Worm (Caenorhabditis elegans) whole organism, L1 larva: ENCODE results near the gene F44F4.3.

Source experiments
- C04F5.9 ChIP-seq: sonication (generic microtip); optimal IDR thresholded peaks from 2 replicates; lab custom pipeline; 2016; ENCODE audit warnings: missing genetic modification characterization, missing compliant biosample characterization
- C16A3.4 ChIP-seq: fragments of 150-350 bp; optimal IDR thresholded peaks from 2 replicates; lab custom pipeline; 2014; ENCODE audit warnings: missing biosample characterization, missing genetic modification characterization
- aha-1 ChIP-seq: fragments of 150-350 bp; optimal IDR thresholded peaks from 2 replicates; lab custom pipeline; 2014; ENCODE audit warnings: missing biosample characterization, missing genetic modification characterization
- alr-1 ChIP-seq: fragments of 200-800 bp; sonication (Bioruptor generic); optimal IDR thresholded peaks from 2 replicates; lab custom pipeline; 2018; ENCODE audit warnings: borderline replicate concordance, mild to moderate bottlenecking, missing genetic modification characterization, missing compliant biosample characterization
- ceh-82 ChIP-seq, 3 experiments: fragments of 150-350 bp in 1 of 3; sonication (generic microtip) in 2 of 3; optimal IDR thresholded peaks; 2 replicates each; lab custom pipeline; 2014 to 2017; ENCODE audit warnings: missing biosample characterization in 3 of 3, missing genetic modification characterization in 3 of 3
- ceh-88 ChIP-seq: fragments of 200-800 bp; sonication (Bioruptor generic); IDR thresholded peaks from 2 replicates; pipeline ENCODE4 v1.3.6; 2022; ENCODE audit warnings: missing genetic modification characterization, missing compliant biosample characterization
- ceh-90 ChIP-seq: sonication (generic microtip); optimal IDR thresholded peaks from 2 replicates; lab custom pipeline; 2016; ENCODE audit warnings: missing genetic modification characterization, missing compliant biosample characterization
- ces-1 ChIP-seq: fragments of 150-350 bp; optimal IDR thresholded peaks from 2 replicates; lab custom pipeline; 2014; ENCODE audit warnings: missing biosample characterization, missing genetic modification reagents, missing genetic modification characterization
- dpl-1 ChIP-seq, 3 experiments: fragments of 150-350 bp in 2 of 3; sonication (generic microtip) in 1 of 3; optimal IDR thresholded peaks; 2 replicates each; lab custom pipeline; 2014 to 2017; ENCODE audit warnings: missing biosample characterization in 3 of 3, missing genetic modification characterization in 3 of 3, missing genetic modification reagents in 3 of 3
- dsc-1 ChIP-seq: sonication (generic microtip); optimal IDR thresholded peaks from 2 replicates; lab custom pipeline; 2016; ENCODE audit warnings: mild to moderate bottlenecking, missing genetic modification characterization, missing compliant biosample characterization
- efl-3 ChIP-seq: fragments of 200-800 bp; sonication (Bioruptor generic); optimal IDR thresholded peaks from 2 replicates; lab custom pipeline; 2018; ENCODE audit warnings: mild to moderate bottlenecking, missing genetic modification characterization, missing compliant biosample characterization
- elt-2 ChIP-seq: sonication (generic microtip); optimal IDR thresholded peaks from 2 replicates; lab custom pipeline; 2016; ENCODE audit warnings: missing genetic modification characterization, mild to moderate bottlenecking, inconsistent platforms, missing compliant biosample characterization, missing genetic modification reagents
- ets-5 ChIP-seq: fragments of 200-800 bp; sonication (Bioruptor generic); IDR thresholded peaks from 2 replicates; pipeline ENCODE4 v1.3.6; 2022; ENCODE audit warnings: missing genetic modification characterization, missing compliant biosample characterization
- fkh-4 ChIP-seq: sonication (generic microtip); optimal IDR thresholded peaks from 2 replicates; lab custom pipeline; 2016; ENCODE audit warnings: missing compliant biosample characterization, missing genetic modification characterization, borderline replicate concordance
- hlh-17 ChIP-seq: fragments of 200-800 bp; sonication (Bioruptor generic); optimal IDR thresholded peaks from 2 replicates; lab custom pipeline; 2018; ENCODE audit warnings: missing genetic modification characterization, mild to moderate bottlenecking, missing compliant biosample characterization, moderate library complexity, borderline replicate concordance
- jun-1 ChIP-seq: fragments of 150-350 bp; optimal IDR thresholded peaks from 2 replicates; lab custom pipeline; 2014; ENCODE audit warnings: missing biosample characterization, missing genetic modification reagents, missing genetic modification characterization
- lin-13 ChIP-seq: fragments of 150-350 bp; optimal IDR thresholded peaks from 2 replicates; lab custom pipeline; 2014; ENCODE audit warnings: missing biosample characterization, missing genetic modification reagents, missing genetic modification characterization
- lin-35 ChIP-seq, 2 experiments: fragments of 150-350 bp; optimal IDR thresholded peaks; 2 replicates each; lab custom pipeline; 2014; ENCODE audit warnings: missing biosample characterization in 2 of 2, missing genetic modification characterization in 2 of 2, missing genetic modification reagents in 2 of 2
- lin-39 ChIP-seq: fragments of 150-350 bp; optimal IDR thresholded peaks from 2 replicates; lab custom pipeline; 2014; ENCODE audit warnings: missing biosample characterization, missing genetic modification reagents, missing genetic modification characterization
- lir-3 ChIP-seq: sonication (generic microtip); optimal IDR thresholded peaks from 2 replicates; lab custom pipeline; 2016; ENCODE audit warnings: mild to moderate bottlenecking, missing genetic modification characterization, moderate library complexity, missing compliant biosample characterization; ENCODE audit not compliant: poor library complexity
- lsy-2 ChIP-seq, 2 experiments: fragments of 150-350 bp; optimal IDR thresholded peaks; 2 replicates each; lab custom pipeline; 2014; ENCODE audit warnings: missing biosample characterization in 2 of 2, missing genetic modification characterization in 2 of 2
- mab-9 ChIP-seq: fragments of 200-800 bp; sonication (Bioruptor generic); IDR thresholded peaks from 2 replicates; pipeline ENCODE4 v1.3.6; 2022; ENCODE audit warnings: missing genetic modification reagents, missing genetic modification characterization, missing compliant biosample characterization
- mef-2 ChIP-seq: fragments of 150-350 bp; optimal IDR thresholded peaks from 2 replicates; lab custom pipeline; 2014; ENCODE audit warnings: missing biosample characterization, missing genetic modification characterization
- nhr-19 ChIP-seq: fragments of 200-800 bp; sonication (Bioruptor generic); conservative IDR thresholded peaks from 2 replicates; pipeline ENCODE4 v1.3.6; 2022; ENCODE audit warnings: missing genetic modification characterization, missing compliant biosample characterization
- nhr-20 ChIP-seq: sonication (generic microtip); optimal IDR thresholded peaks from 2 replicates; lab custom pipeline; 2016; ENCODE audit warnings: mild to moderate bottlenecking, missing genetic modification characterization, missing compliant biosample characterization
- nhr-237 ChIP-seq: fragments of 150-350 bp; optimal IDR thresholded peaks from 2 replicates; lab custom pipeline; 2014; ENCODE audit warnings: missing biosample characterization, missing genetic modification characterization
- nhr-47 ChIP-seq: sonication (generic microtip); optimal IDR thresholded peaks from 2 replicates; lab custom pipeline; 2016; ENCODE audit warnings: mild to moderate bottlenecking, missing genetic modification characterization, moderate library complexity, missing compliant biosample characterization
- nhr-71 ChIP-seq: sonication (generic microtip); optimal IDR thresholded peaks from 2 replicates; lab custom pipeline; 2016; ENCODE audit warnings: mild to moderate bottlenecking, missing genetic modification characterization, moderate library complexity, missing compliant biosample characterization
- pag-3 ChIP-seq: sonication (generic microtip); optimal IDR thresholded peaks from 2 replicates; lab custom pipeline; 2017; ENCODE audit warnings: missing genetic modification characterization, mild to moderate bottlenecking, missing compliant biosample characterization, antibody characterized with exemption, borderline replicate concordance; ENCODE audit not compliant: insufficient read depth
- rnt-1 ChIP-seq: sonication (generic microtip); optimal IDR thresholded peaks from 2 replicates; lab custom pipeline; 2016; ENCODE audit warnings: mild to moderate bottlenecking, missing genetic modification characterization, moderate library complexity, missing compliant biosample characterization
- skn-1 ChIP-seq: fragments of 150-350 bp; optimal IDR thresholded peaks from 2 replicates; lab custom pipeline; 2014; ENCODE audit warnings: missing biosample characterization, missing genetic modification characterization
- sptf-1 ChIP-seq: fragments of 150-350 bp; optimal IDR thresholded peaks from 2 replicates; lab custom pipeline; 2014; ENCODE audit warnings: missing biosample characterization, missing genetic modification characterization
- tlp-1 ChIP-seq: fragments of 150-350 bp; optimal IDR thresholded peaks from 2 replicates; lab custom pipeline; 2014; ENCODE audit warnings: missing biosample characterization, missing genetic modification characterization
- unc-30 ChIP-seq: sonication (generic microtip); optimal IDR thresholded peaks from 2 replicates; lab custom pipeline; 2017; ENCODE audit warnings: missing biosample characterization, missing genetic modification characterization
- unc-62 ChIP-seq: fragments of 150-350 bp; optimal IDR thresholded peaks from 2 replicates; lab custom pipeline; 2014; ENCODE audit warnings: missing biosample characterization, missing genetic modification reagents, missing genetic modification characterization
- unc-98 ChIP-seq: fragments of 200-800 bp; sonication (Bioruptor generic); IDR thresholded peaks from 2 replicates; pipeline ENCODE4 v1.3.6; 2022; ENCODE audit warnings: missing genetic modification characterization, missing compliant biosample characterization
- zag-1 ChIP-seq: fragments of 150-350 bp; optimal IDR thresholded peaks from 2 replicates; lab custom pipeline; 2014; ENCODE audit warnings: missing biosample characterization, missing genetic modification characterization
- zip-4 ChIP-seq: fragments of 200-800 bp; sonication (Bioruptor generic); optimal IDR thresholded peaks from 2 replicates; lab custom pipeline; 2018; ENCODE audit warnings: mild to moderate bottlenecking, missing genetic modification characterization, moderate library complexity, missing compliant biosample characterization
- ztf-11 ChIP-seq, 2 experiments: sonication (generic microtip); optimal IDR thresholded peaks; 2 replicates each; lab custom pipeline; 2016 to 2017; ENCODE audit warnings: missing genetic modification characterization in 2 of 2, missing biosample characterization in 1 of 2, missing compliant biosample characterization in 1 of 2
- ztf-4 ChIP-seq: fragments of 150-350 bp; optimal IDR thresholded peaks from 2 replicates; lab custom pipeline; 2014; ENCODE audit warnings: missing biosample characterization, missing genetic modification characterization

F44F4.3 gene

DNA sequence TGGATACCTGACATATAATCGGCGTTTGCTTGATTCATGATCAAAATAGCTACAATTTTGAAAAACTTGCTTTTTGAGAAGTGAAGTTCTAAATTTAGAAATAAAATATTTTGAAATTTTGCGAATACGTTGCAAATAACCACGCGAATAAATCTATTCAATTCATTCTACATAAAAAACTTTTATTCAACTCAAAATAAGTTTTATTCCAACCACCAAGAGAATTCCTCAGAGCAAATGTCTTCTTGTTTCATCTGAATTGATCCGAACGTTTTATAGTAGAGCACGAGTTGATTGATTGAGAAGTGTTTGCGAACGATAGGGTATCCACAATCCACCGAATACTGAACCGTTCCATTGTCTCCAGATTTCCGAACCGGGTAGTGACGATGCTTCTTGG, 30.0 kb upstream of the F44F4.3 start, which contains the start of gene F44F4.9:
TSS of gene F44F4.9 (minus strand) at position 101 of the 400 bp plus-strand sequence.
- TF ChIP-seq sptf-1 (tag; lab: Kevin White, UChicago), result no peak
- no peak for TF ChIP-seq alr-1 (tag; lab: Kevin White, UChicago)
- no peak for TF ChIP-seq skn-1 (tag; lab: Kevin White, UChicago)
- no peak for TF ChIP-seq rnt-1 (tag; lab: Kevin White, UChicago)
- no peak for TF ChIP-seq ceh-90 (tag; lab: Kevin White, UChicago)
- no peak for TF ChIP-seq unc-62
- no peak for TF ChIP-seq ets-5 (GFP tag; lab: Robert Waterston, UW)
- TF ChIP-seq jun-1 (tag; lab: Kevin White, UChicago), result no peak
- TF ChIP-seq ces-1 (GFP tag; lab: Kevin White, UChicago), result no peak
- no peak for TF ChIP-seq mab-9 (GFP tag; lab: Robert Waterston, UW)
- TF ChIP-seq ztf-11 (tag; optimal IDR thresholded peaks at IDR 0.05; lab: Kevin White, UChicago), result no peak
- TF ChIP-seq C16A3.4 (tag; lab: Kevin White, UChicago), result no peak
- TF ChIP-seq dsc-1 (tag; lab: Kevin White, UChicago), result no peak
- no peak for TF ChIP-seq lin-13
- no peak for TF ChIP-seq tlp-1 (tag; lab: Kevin White, UChicago)
- no peak for TF ChIP-seq nhr-19 (GFP tag; lab: Robert Waterston, UW)
- TF ChIP-seq elt-2 (tag; lab: Kevin White, UChicago), result no peak
- TF ChIP-seq, all 84 proteins: peak for 0

DNA sequence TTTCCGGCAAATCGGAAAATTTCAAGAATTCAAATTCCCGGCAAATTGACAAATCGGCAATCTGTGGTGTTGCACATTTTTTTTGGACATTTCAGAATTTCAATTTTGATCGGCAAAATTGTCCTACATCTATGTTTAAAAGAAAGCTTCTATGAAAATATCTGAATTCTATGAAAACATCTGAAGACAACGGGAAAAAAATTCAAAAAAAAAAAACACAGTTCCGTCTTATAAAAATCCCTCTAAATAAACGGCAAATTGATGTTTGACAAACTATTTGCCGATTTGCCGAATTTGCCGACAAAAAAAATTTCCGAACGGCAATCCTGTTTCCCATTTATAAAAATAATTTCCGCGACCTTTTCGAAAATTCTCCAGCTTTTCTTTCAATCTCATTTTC, 28.6 kb upstream of the F44F4.3 start, which contains the start of gene F44F4.15:
TSS of gene F44F4.15 (plus strand) at position 301 of the 400 bp plus-strand sequence.
- no peak for TF ChIP-seq lsy-2 (tag; optimal IDR thresholded peaks at IDR 0.05; lab: Kevin White, UChicago)
- TF ChIP-seq ztf-4 (tag; lab: Kevin White, UChicago), result no peak
- no peak for TF ChIP-seq ztf-11 (tag; optimal IDR thresholded peaks at IDR 0.05; lab: Kevin White, UChicago)
- TF ChIP-seq pag-3, result no peak
- no peak for TF ChIP-seq ets-5 (GFP tag; lab: Robert Waterston, UW)
- TF ChIP-seq ceh-88, result no peak
- TF ChIP-seq fkh-4 (tag; lab: Kevin White, UChicago), result no peak
- TF ChIP-seq unc-98 (GFP tag; lab: Robert Waterston, UW), result no peak
- no peak for TF ChIP-seq lin-13
- TF ChIP-seq hlh-17 (GFP tag; lab: Kevin White, UChicago), result no peak
- no peak for TF ChIP-seq dpl-1 (GFP tag; optimal IDR thresholded peaks at IDR 0.05; lab: Kevin White, UChicago)
- no peak for TF ChIP-seq C04F5.9 (tag; lab: Kevin White, UChicago)
- no peak for TF ChIP-seq lir-3
- TF ChIP-seq zag-1, result no peak
- no peak for TF ChIP-seq unc-30 (tag; lab: Kevin White, UChicago)
- no peak for TF ChIP-seq sptf-1 (tag; lab: Kevin White, UChicago)
- TF ChIP-seq nhr-19 (GFP tag; lab: Robert Waterston, UW), result no peak
- TF ChIP-seq rnt-1 (tag; lab: Kevin White, UChicago), result no peak
- TF ChIP-seq lin-35 (GFP tag; optimal IDR thresholded peaks at IDR 0.05; lab: Kevin White, UChicago), result no peak
- no peak for TF ChIP-seq ces-1 (GFP tag; lab: Kevin White, UChicago)
- TF ChIP-seq, all 84 proteins: peak for 0

DNA sequence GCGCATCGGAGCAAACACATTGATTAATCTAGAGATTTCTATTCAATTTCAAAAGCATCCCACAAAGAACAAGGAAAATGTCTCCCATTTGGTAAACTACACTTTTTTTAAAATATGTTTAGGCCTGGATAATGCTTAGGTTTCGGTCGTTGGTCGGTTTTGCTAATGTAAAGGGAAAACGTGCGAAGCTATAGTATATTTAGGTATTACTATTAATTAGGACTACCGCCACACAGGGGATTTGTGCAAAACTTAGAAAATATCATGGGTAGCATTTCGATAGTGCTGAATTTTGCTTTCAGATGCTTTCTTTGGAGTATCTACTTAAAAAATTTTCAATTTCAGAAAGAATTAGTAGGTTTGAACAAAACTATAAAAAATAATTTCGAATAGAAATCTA, 27.3 kb upstream of the F44F4.3 start:
- TF ChIP-seq dpl-1 (GFP tag; optimal IDR thresholded peaks at IDR 0.05; lab: Kevin White, UChicago), result no peak
- no peak for TF ChIP-seq rnt-1 (tag; lab: Kevin White, UChicago)
- no peak for TF ChIP-seq ztf-11 (tag; optimal IDR thresholded peaks at IDR 0.05; lab: Kevin White, UChicago)
- no peak for TF ChIP-seq nhr-237 (tag; lab: Kevin White, UChicago)
- TF ChIP-seq zip-4 (GFP tag; lab: Kevin White, UChicago), result no peak
- TF ChIP-seq nhr-47 (tag; lab: Kevin White, UChicago), result no peak
- no peak for TF ChIP-seq efl-3
- no peak for TF ChIP-seq ceh-82 (tag; optimal IDR thresholded peaks at IDR 0.05; lab: Kevin White, UChicago)
- TF ChIP-seq aha-1 (tag; lab: Kevin White, UChicago), result no peak
- no peak for TF ChIP-seq unc-62
- TF ChIP-seq alr-1 (tag; lab: Kevin White, UChicago), result no peak
- no peak for TF ChIP-seq nhr-71
- TF ChIP-seq mab-9 (GFP tag; lab: Robert Waterston, UW), result no peak
- no peak for TF ChIP-seq ceh-88
- TF ChIP-seq mef-2 (tag; lab: Kevin White, UChicago), result no peak
- TF ChIP-seq lin-39 (tag; lab: Kevin White, UChicago), result no peak
- no peak for TF ChIP-seq ces-1 (GFP tag; lab: Kevin White, UChicago)
- no peak for TF ChIP-seq nhr-20
